Fruit fly (Drosophila melanogaster) whole organism, wandering third instar larva: ENCODE measurements around the gene CG17660.

Experiments used
- Abd-B ChIP-seq: fragments of >200 bp; optimal IDR thresholded peaks from 2 replicates; lab custom pipeline; 2017; ENCODE audit warnings: missing biosample characterization, missing genetic modification characterization
- CrebA ChIP-seq: fragments of 200-800 bp; sonication (Bioruptor generic); optimal IDR thresholded peaks from 2 replicates; lab custom pipeline; 2016; ENCODE audit warnings: missing biosample characterization, mild to moderate bottlenecking, missing genetic modification characterization, borderline replicate concordance
- HLH106 ChIP-seq: fragments of 200-800 bp; optimal IDR thresholded peaks from 3 replicates; lab custom pipeline; 2019; ENCODE audit warnings: missing biosample characterization, mild to moderate bottlenecking, missing genetic modification characterization, moderate library complexity
- Hnf4 ChIP-seq: fragments of 200-800 bp; sonication (Bioruptor generic); optimal IDR thresholded peaks from 2 replicates; lab custom pipeline; 2016; ENCODE audit warnings: missing biosample characterization, mild to moderate bottlenecking, missing genetic modification characterization
- Hr78 ChIP-seq: fragments of >200 bp; optimal IDR thresholded peaks from 2 replicates; lab custom pipeline; 2017; ENCODE audit warnings: missing biosample characterization, missing genetic modification characterization
- ey ChIP-seq: fragments of 200-800 bp; sonication (Bioruptor generic); optimal IDR thresholded peaks from 2 replicates; lab custom pipeline; 2016; ENCODE audit warnings: missing biosample characterization, missing genetic modification characterization
- fru ChIP-seq: fragments of 200-800 bp; sonication (Bioruptor generic); optimal IDR thresholded peaks from 3 replicates; lab custom pipeline; 2016; ENCODE audit warnings: missing biosample characterization, mild to moderate bottlenecking, missing genetic modification characterization
- h ChIP-seq: fragments of 200-800 bp; sonication (Bioruptor generic); optimal IDR thresholded peaks from 3 replicates; lab custom pipeline; 2016; ENCODE audit warnings: missing biosample characterization, mild to moderate bottlenecking, missing genetic modification characterization
- lola ChIP-seq: fragments of >200 bp; optimal IDR thresholded peaks from 2 replicates; lab custom pipeline; 2017; ENCODE audit warnings: missing biosample characterization, missing genetic modification characterization
- pan ChIP-seq: fragments of >200 bp; optimal IDR thresholded peaks from 2 replicates; lab custom pipeline; 2017
- psq ChIP-seq: fragments of 200-800 bp; sonication (Bioruptor generic); optimal IDR thresholded peaks from 3 replicates; lab custom pipeline; 2017; ENCODE audit warnings: missing biosample characterization, mild to moderate bottlenecking, missing genetic modification characterization, moderate library complexity
- rgr ChIP-seq: fragments of 200-800 bp; sonication (Bioruptor generic); optimal IDR thresholded peaks from 3 replicates; lab custom pipeline; 2016; ENCODE audit warnings: missing biosample characterization, mild to moderate bottlenecking, missing genetic modification characterization
- sage ChIP-seq: fragments of 200-800 bp; sonication (Bioruptor generic); optimal IDR thresholded peaks from 2 replicates; lab custom pipeline; 2016; ENCODE audit warnings: missing biosample characterization, mild to moderate bottlenecking, missing genetic modification characterization
- usp ChIP-seq: fragments of >200 bp; optimal IDR thresholded peaks from 2 replicates; lab custom pipeline; 2017; ENCODE audit warnings: missing biosample characterization, missing genetic modification characterization

dm6 chr2L:1751953-1752352, 41.7 kb upstream of the CG17660 start, which contains the start of the genes CG17712 and CG17648:
- no peak for TF ChIP-seq fru (GFP tag; lab: Kevin White, UChicago)
- TF ChIP-seq CrebA, result no peak
- TF ChIP-seq h (GFP tag; lab: Kevin White, UChicago), result no peak
- no peak for TF ChIP-seq pan (lab: Kevin White, UChicago)
- no peak for TF ChIP-seq usp
- TF ChIP-seq rgr (GFP tag; lab: Kevin White, UChicago), result no peak
- no peak for TF ChIP-seq Abd-B (GFP tag; lab: Kevin White, UChicago)
- no peak for TF ChIP-seq sage (GFP tag; lab: Kevin White, UChicago)
- no peak for TF ChIP-seq lola (GFP tag; lab: Kevin White, UChicago)
- no peak for TF ChIP-seq ey (GFP tag; lab: Kevin White, UChicago)
- no peak for TF ChIP-seq HLH106 (tag; lab: Kevin White, UChicago)
- TF ChIP-seq Hnf4 (GFP tag; lab: Kevin White, UChicago), result no peak
- no peak for TF ChIP-seq Hr78 (GFP tag; lab: Kevin White, UChicago)
- TF ChIP-seq psq (GFP tag; lab: Kevin White, UChicago), result no peak
